Worm (Caenorhabditis elegans) whole organism, mixed stage, embryonic: Measurements from ENCODE around the gene mltn-8.

Experiments used
- M03D4.4 ChIP-seq: sonication (generic microtip); optimal IDR thresholded peaks from 2 replicates; lab custom pipeline; 2017; ENCODE audit warnings: mild to moderate bottlenecking, missing genetic modification characterization, missing compliant biosample characterization
- bed-3 ChIP-seq: fragments of 200-800 bp; sonication (Bioruptor generic); optimal IDR thresholded peaks from 3 replicates; lab custom pipeline; 2018; ENCODE audit warnings: mild to moderate bottlenecking, missing genetic modification characterization, moderate library complexity, missing compliant biosample characterization
- blmp-1 ChIP-seq: fragments of 150-350 bp; optimal IDR thresholded peaks from 2 replicates; lab custom pipeline; 2014; ENCODE audit warnings: missing biosample characterization, missing genetic modification characterization
- ceh-39 ChIP-seq: fragments of 150-350 bp; optimal IDR thresholded peaks from 2 replicates; lab custom pipeline; 2014; ENCODE audit warnings: missing biosample characterization, missing genetic modification characterization
- ceh-43 ChIP-seq: fragments of 200-800 bp; sonication (Bioruptor generic); optimal IDR thresholded peaks from 2 replicates; lab custom pipeline; 2018; ENCODE audit warnings: mild to moderate bottlenecking, missing genetic modification characterization, moderate library complexity, missing compliant biosample characterization
- ceh-83 ChIP-seq: fragments of 200-800 bp; sonication (Bioruptor generic); optimal IDR thresholded peaks from 2 replicates; lab custom pipeline; 2018; ENCODE audit warnings: mild to moderate bottlenecking, missing genetic modification characterization, missing compliant biosample characterization
- ces-1 ChIP-seq: fragments of 150-350 bp; optimal IDR thresholded peaks from 2 replicates; lab custom pipeline; 2014; ENCODE audit warnings: missing biosample characterization, missing genetic modification reagents, missing genetic modification characterization
- cnd-1 ChIP-seq: fragments of 200-800 bp; sonication (Bioruptor generic); optimal IDR thresholded peaks from 2 replicates; lab custom pipeline; 2018; ENCODE audit warnings: mild to moderate bottlenecking, missing genetic modification characterization, missing compliant biosample characterization
- drap-1 ChIP-seq: fragments of 200-800 bp; sonication (Bioruptor generic); optimal IDR thresholded peaks from 3 replicates; lab custom pipeline; 2018; ENCODE audit warnings: mild to moderate bottlenecking, missing genetic modification characterization, missing compliant biosample characterization
- elt-1 ChIP-seq: sonication (generic microtip); optimal IDR thresholded peaks from 2 replicates; lab custom pipeline; 2017; ENCODE audit warnings: missing genetic modification characterization, mild to moderate bottlenecking, missing compliant biosample characterization, antibody characterized with exemption, moderate library complexity, borderline replicate concordance; ENCODE audit not compliant: insufficient read depth
- flh-1 ChIP-seq: fragments of 200-800 bp; sonication (Bioruptor generic); optimal IDR thresholded peaks from 2 replicates; lab custom pipeline; 2018; ENCODE audit warnings: mild to moderate bottlenecking, missing genetic modification characterization, moderate library complexity, missing compliant biosample characterization
- ham-2 ChIP-seq: fragments of 200-800 bp; sonication (Bioruptor generic); optimal IDR thresholded peaks from 2 replicates; lab custom pipeline; 2018; ENCODE audit warnings: mild to moderate bottlenecking, missing genetic modification characterization, missing compliant biosample characterization
- hlh-1 ChIP-seq: fragments of 150-350 bp; optimal IDR thresholded peaks from 2 replicates; lab custom pipeline; 2014; ENCODE audit warnings: missing biosample characterization, missing genetic modification reagents, missing genetic modification characterization
- lin-32 ChIP-seq: fragments of 200-800 bp; sonication (Bioruptor generic); optimal IDR thresholded peaks from 2 replicates; lab custom pipeline; 2018; ENCODE audit warnings: mild to moderate bottlenecking, missing genetic modification characterization, missing compliant biosample characterization
- lsy-2 ChIP-seq: fragments of 150-350 bp; optimal IDR thresholded peaks from 2 replicates; lab custom pipeline; 2014; ENCODE audit warnings: missing biosample characterization, missing genetic modification characterization
- mab-5 ChIP-seq: fragments of 150-350 bp; optimal IDR thresholded peaks from 2 replicates; lab custom pipeline; 2014; ENCODE audit warnings: missing biosample characterization, missing genetic modification characterization
- mep-1 ChIP-seq: fragments of 150-350 bp; optimal IDR thresholded peaks from 2 replicates; lab custom pipeline; 2017; ENCODE audit warnings: missing biosample characterization, missing genetic modification reagents, missing genetic modification characterization, inconsistent platforms
- mls-2 ChIP-seq: sonication (generic microtip); optimal IDR thresholded peaks from 2 replicates; lab custom pipeline; 2016; ENCODE audit warnings: mild to moderate bottlenecking, missing genetic modification characterization, moderate library complexity, missing compliant biosample characterization
- nhr-12 ChIP-seq: fragments of 150-350 bp; optimal IDR thresholded peaks from 2 replicates; lab custom pipeline; 2014; ENCODE audit warnings: missing biosample characterization, missing genetic modification characterization
- nhr-2 ChIP-seq: fragments of 150-350 bp; optimal IDR thresholded peaks from 2 replicates; lab custom pipeline; 2014; ENCODE audit warnings: missing biosample characterization, missing genetic modification characterization
- nhr-237 ChIP-seq: fragments of 150-350 bp; optimal IDR thresholded peaks from 2 replicates; lab custom pipeline; 2014; ENCODE audit warnings: missing biosample characterization, missing genetic modification characterization
- nhr-28 ChIP-seq: fragments of 150-350 bp; optimal IDR thresholded peaks from 2 replicates; lab custom pipeline; 2014; ENCODE audit warnings: missing biosample characterization, missing genetic modification characterization
- nhr-76 ChIP-seq: sonication (generic microtip); optimal IDR thresholded peaks from 2 replicates; lab custom pipeline; 2017; ENCODE audit warnings: missing biosample characterization, missing genetic modification characterization
- pha-4 ChIP-seq: fragments of 150-350 bp; optimal IDR thresholded peaks from 2 replicates; lab custom pipeline; 2018; ENCODE audit warnings: missing biosample characterization, missing genetic modification reagents, missing genetic modification characterization
- snpc-4 ChIP-seq: fragments of 150-350 bp; optimal IDR thresholded peaks from 2 replicates; lab custom pipeline; 2014; ENCODE audit warnings: missing biosample characterization, missing genetic modification characterization
- sptf-1 ChIP-seq: sonication (generic microtip); optimal IDR thresholded peaks from 2 replicates; lab custom pipeline; 2017; ENCODE audit warnings: mild to moderate bottlenecking, missing genetic modification characterization, moderate library complexity, missing compliant biosample characterization
- unc-120 ChIP-seq: sonication (generic microtip); optimal IDR thresholded peaks from 2 replicates; lab custom pipeline; 2017; ENCODE audit warnings: missing genetic modification characterization, missing compliant biosample characterization; ENCODE audit not compliant: poor library complexity, severe bottlenecking
- unc-39 ChIP-seq: fragments of 150-350 bp; optimal IDR thresholded peaks from 2 replicates; lab custom pipeline; 2014; ENCODE audit warnings: missing biosample characterization, missing genetic modification characterization
- unc-62 ChIP-seq: fragments of 150-350 bp; optimal IDR thresholded peaks from 2 replicates; lab custom pipeline; 2014; ENCODE audit warnings: missing biosample characterization, missing genetic modification reagents, missing genetic modification characterization
- zip-8 ChIP-seq: fragments of 150-350 bp; optimal IDR thresholded peaks from 2 replicates; lab custom pipeline; 2014; ENCODE audit warnings: missing biosample characterization, missing genetic modification characterization
- ztf-11 ChIP-seq: fragments of 150-350 bp; optimal IDR thresholded peaks from 2 replicates; lab custom pipeline; 2014; ENCODE audit warnings: missing biosample characterization, missing genetic modification characterization

The mltn-8 gene

DNA sequence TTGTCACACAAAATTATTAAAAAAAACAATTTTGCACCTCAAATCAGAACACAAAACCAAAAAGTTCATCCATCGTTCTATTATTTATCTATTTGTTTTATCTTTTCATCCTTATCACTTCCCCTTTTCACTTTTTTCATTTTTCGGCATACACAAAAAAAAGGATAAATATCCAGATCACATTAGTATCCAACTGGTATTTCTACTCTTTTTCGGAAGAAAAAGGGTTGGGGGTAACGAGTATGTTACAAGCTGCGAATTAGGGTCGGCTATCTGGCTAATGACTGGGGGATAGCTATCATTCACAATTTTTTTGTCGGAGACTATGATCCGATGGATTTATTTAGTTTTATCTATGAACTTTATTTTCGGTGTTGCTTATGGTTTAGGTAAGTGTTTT lies 10.1 kb downstream of the mltn-8 start, which contains the start of gene mltn-7:
Gene mltn-7 (plus strand): TSS at position 301 of the 400 bp plus-strand sequence.
- TF ChIP-seq lsy-2 (tag; lab: Kevin White, UChicago): no peak
- no peak for TF ChIP-seq pha-4 (tag; lab: Kevin White, UChicago)
- TF ChIP-seq mep-1 (tag; lab: Kevin White, UChicago): no peak
- TF ChIP-seq lin-32 (GFP tag; lab: Kevin White, UChicago): no peak
- TF ChIP-seq M03D4.4 (tag; lab: Kevin White, UChicago): no peak
- no peak for TF ChIP-seq nhr-2
- TF ChIP-seq ztf-11: no peak
- no peak for TF ChIP-seq elt-1 (tag; lab: Kevin White, UChicago)
- no peak for TF ChIP-seq unc-120 (tag; lab: Kevin White, UChicago)
- TF ChIP-seq nhr-237 (tag; lab: Kevin White, UChicago): no peak
- TF ChIP-seq ceh-83 (GFP tag; lab: Kevin White, UChicago): no peak
- TF ChIP-seq nhr-76 (tag; lab: Kevin White, UChicago): no peak
- no peak for TF ChIP-seq mls-2 (tag; lab: Kevin White, UChicago)
- no peak for TF ChIP-seq hlh-1 (tag; lab: Kevin White, UChicago)
- TF ChIP-seq nhr-12 (tag; lab: Kevin White, UChicago): no peak
- no peak for TF ChIP-seq ham-2 (GFP tag; lab: Kevin White, UChicago)
- no peak for TF ChIP-seq blmp-1 (tag; lab: Kevin White, UChicago)
- TF ChIP-seq flh-1 (GFP tag; lab: Kevin White, UChicago): no peak
- TF ChIP-seq drap-1 (GFP tag; lab: Kevin White, UChicago): no peak
- TF ChIP-seq bed-3 (GFP tag; lab: Kevin White, UChicago): no peak

DNA sequence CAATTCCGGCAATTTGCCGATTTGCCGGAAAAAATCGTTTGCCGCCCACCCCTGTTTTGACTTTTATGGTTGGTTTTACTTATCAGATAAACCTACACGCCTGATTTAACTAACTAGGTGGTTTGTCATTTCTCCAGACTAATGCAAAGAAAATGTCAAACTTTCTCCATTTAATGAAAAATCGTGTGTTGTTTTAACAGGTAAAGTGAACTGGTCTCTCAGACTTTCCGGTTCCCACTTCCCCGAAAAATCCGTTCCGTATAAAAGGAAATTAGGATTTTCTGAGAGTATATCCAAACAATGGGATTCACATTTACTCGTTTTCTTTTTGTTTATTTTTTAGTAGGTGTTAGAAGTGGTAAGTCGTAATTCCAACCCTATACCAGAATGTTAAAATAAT lies 15.4 kb downstream of the mltn-8 start, which contains the start of gene mltn-6:
Gene mltn-6 (plus strand): TSS at position 301 of the 400 bp plus-strand sequence.
- TF ChIP-seq unc-62 (GFP tag; lab: Kevin White, UChicago): no peak
- TF ChIP-seq nhr-76 (tag; lab: Kevin White, UChicago): no peak
- TF ChIP-seq ham-2 (GFP tag; lab: Kevin White, UChicago): no peak
- no peak for TF ChIP-seq unc-39 (tag; lab: Kevin White, UChicago)
- TF ChIP-seq ztf-11: no peak
- TF ChIP-seq elt-1 (tag; lab: Kevin White, UChicago): no peak
- no peak for TF ChIP-seq unc-120 (tag; lab: Kevin White, UChicago)
- TF ChIP-seq ceh-39 (tag; lab: Kevin White, UChicago): no peak
- no peak for TF ChIP-seq bed-3 (GFP tag; lab: Kevin White, UChicago)
- TF ChIP-seq nhr-2: no peak
- TF ChIP-seq nhr-28 (tag; lab: Kevin White, UChicago): no peak
- TF ChIP-seq hlh-1 (tag; lab: Kevin White, UChicago): no peak
- no peak for TF ChIP-seq mab-5 (tag; lab: Kevin White, UChicago)
- TF ChIP-seq cnd-1 (tag; lab: Kevin White, UChicago): no peak
- no peak for TF ChIP-seq sptf-1 (tag; lab: Kevin White, UChicago)
- no peak for TF ChIP-seq drap-1 (GFP tag; lab: Kevin White, UChicago)
- TF ChIP-seq blmp-1 (tag; lab: Kevin White, UChicago): no peak

DNA sequence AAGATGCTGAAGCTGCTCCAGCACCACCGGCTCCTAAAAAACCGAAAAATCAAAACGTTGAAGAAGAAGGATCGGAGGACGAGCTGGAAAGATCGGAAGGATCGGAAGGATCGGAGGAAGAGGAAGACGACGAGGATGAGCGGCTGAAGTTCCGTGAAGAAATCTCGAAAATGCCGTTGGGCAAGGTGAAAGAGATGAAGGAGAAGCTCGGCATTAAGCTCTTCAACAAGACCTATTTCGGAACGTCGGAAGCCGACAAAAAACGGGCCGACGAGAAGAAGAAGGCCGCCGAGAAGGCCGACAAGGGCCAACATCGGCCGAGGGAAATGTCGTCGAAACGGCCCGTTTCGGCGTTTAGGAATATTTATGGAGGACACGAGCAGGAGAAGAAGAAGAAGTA lies 18.8 kb downstream of the mltn-8 start:
- no peak for TF ChIP-seq mls-2 (tag; lab: Kevin White, UChicago)
- no peak for TF ChIP-seq blmp-1 (tag; lab: Kevin White, UChicago)
- TF ChIP-seq ceh-83 (GFP tag; lab: Kevin White, UChicago): no peak
- TF ChIP-seq sptf-1 (tag; lab: Kevin White, UChicago): no peak
- no peak for TF ChIP-seq unc-120 (tag; lab: Kevin White, UChicago)
- no peak for TF ChIP-seq ceh-43
- TF ChIP-seq nhr-28 (tag; lab: Kevin White, UChicago): no peak
- no peak for TF ChIP-seq ces-1 (GFP tag; lab: Kevin White, UChicago)
- no peak for TF ChIP-seq snpc-4 (tag; lab: Kevin White, UChicago)
- TF ChIP-seq lsy-2 (tag; lab: Kevin White, UChicago): no peak
- no peak for TF ChIP-seq elt-1 (tag; lab: Kevin White, UChicago)
- TF ChIP-seq nhr-2: no peak
- TF ChIP-seq zip-8 (tag; lab: Kevin White, UChicago): no peak
- TF ChIP-seq mab-5 (tag; lab: Kevin White, UChicago): no peak
- no peak for TF ChIP-seq ztf-11
- TF ChIP-seq nhr-237 (tag; lab: Kevin White, UChicago): no peak
- TF ChIP-seq unc-62 (GFP tag; lab: Kevin White, UChicago): no peak
- TF ChIP-seq drap-1 (GFP tag; lab: Kevin White, UChicago): no peak
- TF ChIP-seq, all 35 proteins: peak for 0

DNA sequence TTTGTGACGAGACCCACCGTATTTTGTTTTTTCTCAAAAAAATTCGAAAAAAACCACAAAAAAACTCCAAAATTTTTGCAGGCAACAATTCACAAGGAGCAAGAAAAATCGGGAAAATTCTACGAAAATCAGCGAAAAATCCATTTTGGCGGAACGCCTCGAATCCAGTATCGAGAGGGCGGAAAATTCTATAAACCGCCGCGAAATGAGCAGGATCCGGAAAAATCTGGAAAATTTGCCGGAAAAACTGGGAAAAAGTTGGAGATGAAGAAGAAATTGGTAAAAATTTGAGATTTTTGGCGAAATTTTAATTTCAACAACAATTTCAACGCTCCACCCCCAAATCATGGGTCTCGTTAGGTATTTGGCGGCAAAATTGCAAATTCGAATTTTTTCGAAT lies 20.0 kb downstream of the mltn-8 start:
- TF ChIP-seq nhr-28 (tag; lab: Kevin White, UChicago): no peak
- TF ChIP-seq nhr-76 (tag; lab: Kevin White, UChicago): no peak
- TF ChIP-seq mls-2 (tag; lab: Kevin White, UChicago): no peak
- no peak for TF ChIP-seq mab-5 (tag; lab: Kevin White, UChicago)
- no peak for TF ChIP-seq drap-1 (GFP tag; lab: Kevin White, UChicago)
- no peak for TF ChIP-seq hlh-1 (tag; lab: Kevin White, UChicago)
- no peak for TF ChIP-seq sptf-1 (tag; lab: Kevin White, UChicago)
